Worm (Caenorhabditis elegans): ENCODE results near the gene C39D10.7.

Gene C39D10.7

ce11 chrX:7906430-7907014, 7.2 kb downstream of the C39D10.7 start, which contains the start of gene C39D10.1:
Gene C39D10.1 (plus strand): TSS chrX:7906964.
- TF ChIP-seq flt-1 (GFP tag; IDR thresholded peaks at IDR 0.05) (0 out of 2 replicates have a peak, but pooled peaks have one; percentile 33), ztf-23 (GFP tag; IDR thresholded peaks at IDR 0.05) (no peak), klf-2 (GFP tag; conservative IDR thresholded peaks at IDR 0.05) (no peak)

ce11 chrX:7902976-7903375, 10.8 kb downstream of the C39D10.7 start, which contains the start of gene C39D10.11:
Gene C39D10.11 (plus strand): TSS chrX:7903276.
- no peak for TF ChIP-seq klf-2 (GFP tag; conservative IDR thresholded peaks at IDR 0.05)
- TF ChIP-seq ref-1 (GFP tag; conservative IDR thresholded peaks at IDR 0.05) = no peak

ce11 chrX:7901840-7902239, 11.9 kb downstream of the C39D10.7 start:
- no peak for TF ChIP-seq cog-1 (tag; optimal IDR thresholded peaks at IDR 0.05)
- no peak for TF ChIP-seq tab-1 (GFP tag; IDR thresholded peaks at IDR 0.05)
- no peak for TF ChIP-seq med-1 (GFP tag; optimal IDR thresholded peaks at IDR 0.05; ENCODE audit: insufficient read depth)
- TF ChIP-seq T22C8.4 (GFP tag; IDR thresholded peaks at IDR 0.05) = no peak
- TF ChIP-seq ztf-23 (GFP tag; IDR thresholded peaks at IDR 0.05) = no peak
- TF ChIP-seq ref-1 (GFP tag; conservative IDR thresholded peaks at IDR 0.05) = no peak
- TF ChIP-seq ztf-29 (GFP tag; IDR thresholded peaks at IDR 0.05) = no peak
- no peak for TF ChIP-seq klf-2 (GFP tag; conservative IDR thresholded peaks at IDR 0.05)
- no peak for TF ChIP-seq flt-1 (GFP tag; IDR thresholded peaks at IDR 0.05)

ce11 chrX:7900180-7900579, 13.6 kb downstream of the C39D10.7 start:
- TF ChIP-seq ztf-29 (GFP tag; IDR thresholded peaks at IDR 0.05) (no peak), ztf-23 (GFP tag; IDR thresholded peaks at IDR 0.05) (no peak), cog-1 (tag; optimal IDR thresholded peaks at IDR 0.05) (no peak), ref-1 (GFP tag; conservative IDR thresholded peaks at IDR 0.05) (no peak), klf-2 (GFP tag; conservative IDR thresholded peaks at IDR 0.05) (no peak), flt-1 (GFP tag; IDR thresholded peaks at IDR 0.05) (no peak), T22C8.4 (GFP tag; IDR thresholded peaks at IDR 0.05) (no peak), tab-1 (GFP tag; IDR thresholded peaks at IDR 0.05) (no peak), med-1 (GFP tag; optimal IDR thresholded peaks at IDR 0.05; ENCODE audit: insufficient read depth) (no peak)

- TF ChIP-seq ztf-29 (GFP tag; IDR thresholded peaks at IDR 0.05) (no peak), flt-1 (GFP tag; IDR thresholded peaks at IDR 0.05) (no peak), med-1 (GFP tag; optimal IDR thresholded peaks at IDR 0.05; ENCODE audit: insufficient read depth) (no peak), ztf-23 (GFP tag; IDR thresholded peaks at IDR 0.05) (no peak), klf-2 (GFP tag; conservative IDR thresholded peaks at IDR 0.05) (no peak), tab-1 (GFP tag; IDR thresholded peaks at IDR 0.05) (no peak), ref-1 (GFP tag; conservative IDR thresholded peaks at IDR 0.05) (no peak), T22C8.4 (GFP tag; IDR thresholded peaks at IDR 0.05) (no peak), cog-1 (tag; optimal IDR thresholded peaks at IDR 0.05) (no peak)
Measured at ce11 chrX:7898131-7898530, 15.6 kb downstream of the C39D10.7 start.

ce11 chrX:7897690-7898089, 16.0 kb downstream of the C39D10.7 start, which contains the start of gene latd-1:
Gene latd-1 (minus strand): TSS chrX:7897790.
- no peak for TF ChIP-seq ztf-29 (GFP tag; IDR thresholded peaks at IDR 0.05)
- TF ChIP-seq flt-1 (GFP tag; IDR thresholded peaks at IDR 0.05) = no peak

- TF ChIP-seq flt-1 (GFP tag; IDR thresholded peaks at IDR 0.05) (no peak), klf-2 (GFP tag; conservative IDR thresholded peaks at IDR 0.05) (no peak), tab-1 (GFP tag; IDR thresholded peaks at IDR 0.05) (no peak), ztf-29 (GFP tag; IDR thresholded peaks at IDR 0.05) (no peak), med-1 (GFP tag; optimal IDR thresholded peaks at IDR 0.05; ENCODE audit: insufficient read depth) (no peak), T22C8.4 (GFP tag; IDR thresholded peaks at IDR 0.05) (no peak), cog-1 (tag; optimal IDR thresholded peaks at IDR 0.05) (no peak), ref-1 (GFP tag; conservative IDR thresholded peaks at IDR 0.05) (no peak), ztf-23 (GFP tag; IDR thresholded peaks at IDR 0.05) (no peak)
Measured at ce11 chrX:7892296-7892695, 21.4 kb downstream of the C39D10.7 start, which contains the start of gene C39D10.5. Gene C39D10.5 (minus strand): TSS chrX:7892396.

ce11 chrX:7888915-7889314, 24.8 kb downstream of the C39D10.7 start, which contains the start of gene C39D10.2:
Gene C39D10.2 (plus strand): TSS chrX:7889215.
- TF ChIP-seq T22C8.4 (GFP tag; IDR thresholded peaks at IDR 0.05) (no peak), med-1 (GFP tag; optimal IDR thresholded peaks at IDR 0.05; ENCODE audit: insufficient read depth) (no peak), tab-1 (GFP tag; IDR thresholded peaks at IDR 0.05) (no peak), ref-1 (GFP tag; conservative IDR thresholded peaks at IDR 0.05) (no peak), klf-2 (GFP tag; conservative IDR thresholded peaks at IDR 0.05) (no peak), flt-1 (GFP tag; IDR thresholded peaks at IDR 0.05) (no peak), ztf-29 (GFP tag; IDR thresholded peaks at IDR 0.05) (no peak)

- TF ChIP-seq ref-1 (GFP tag; conservative IDR thresholded peaks at IDR 0.05) (no peak), flt-1 (GFP tag; IDR thresholded peaks at IDR 0.05) (no peak), ztf-23 (GFP tag; IDR thresholded peaks at IDR 0.05) (no peak), ztf-29 (GFP tag; IDR thresholded peaks at IDR 0.05) (no peak)
Measured at ce11 chrX:7886200-7886599, 27.5 kb downstream of the C39D10.7 start.

- TF ChIP-seq ztf-23 (GFP tag; IDR thresholded peaks at IDR 0.05) (no peak), tab-1 (GFP tag; IDR thresholded peaks at IDR 0.05) (no peak), T22C8.4 (GFP tag; IDR thresholded peaks at IDR 0.05) (no peak), flt-1 (GFP tag; IDR thresholded peaks at IDR 0.05) (no peak), klf-2 (GFP tag; conservative IDR thresholded peaks at IDR 0.05) (no peak), ref-1 (GFP tag; conservative IDR thresholded peaks at IDR 0.05) (no peak), med-1 (GFP tag; optimal IDR thresholded peaks at IDR 0.05; ENCODE audit: insufficient read depth) (no peak), ztf-29 (GFP tag; IDR thresholded peaks at IDR 0.05) (no peak), cog-1 (tag; optimal IDR thresholded peaks at IDR 0.05) (no peak)
Measured at ce11 chrX:7883994-7884393, 29.7 kb downstream of the C39D10.7 start, which contains the start of gene pcyt-2.2. Gene pcyt-2.2 (plus strand): TSS chrX:7884294.

All from whole organism, midembryonic.